Fruit fly (Drosophila melanogaster) whole organism, adult: ENCODE data around the gene Exo70.

Experiments
- CG11617 ChIP-seq: fragments of 200-800 bp; sonication (Bioruptor generic); optimal IDR thresholded peaks from 2 replicates; lab custom pipeline; 2017; ENCODE audit warnings: mild to moderate bottlenecking, missing biosample characterization, missing genetic modification reagents, missing genetic modification characterization
- CG12768 ChIP-seq: fragments of 200-800 bp; sonication (Bioruptor generic); optimal IDR thresholded peaks from 2 replicates; lab custom pipeline; 2017; ENCODE audit warnings: missing biosample characterization, missing genetic modification characterization, mild to moderate bottlenecking, moderate library complexity, missing genetic modification reagents
- CG14711 ChIP-seq: fragments of 200-800 bp; sonication (Bioruptor generic); optimal IDR thresholded peaks from 2 replicates; lab custom pipeline; 2018; ENCODE audit warnings: missing biosample characterization, mild to moderate bottlenecking, missing genetic modification characterization, moderate library complexity
- CG1620 ChIP-seq: fragments of 200-800 bp; sonication (Bioruptor generic); optimal IDR thresholded peaks from 2 replicates; lab custom pipeline; 2016; ENCODE audit warnings: missing biosample characterization, missing genetic modification characterization
- CG33017 ChIP-seq: fragments of 200-800 bp; sonication (Bioruptor generic); optimal IDR thresholded peaks from 2 replicates; lab custom pipeline; 2018; ENCODE audit warnings: missing biosample characterization, mild to moderate bottlenecking, missing genetic modification characterization, moderate library complexity
- CG5204 ChIP-seq: fragments of 200-800 bp; sonication (Bioruptor generic); optimal IDR thresholded peaks from 2 replicates; lab custom pipeline; 2016; ENCODE audit warnings: missing biosample characterization, missing genetic modification characterization
- CG7045 ChIP-seq: fragments of 200-800 bp; sonication (Bioruptor generic); optimal IDR thresholded peaks from 2 replicates; lab custom pipeline; 2017; ENCODE audit warnings: missing biosample characterization, mild to moderate bottlenecking, missing genetic modification characterization
- CG7101 ChIP-seq: fragments of 200-800 bp; sonication (Bioruptor generic); optimal IDR thresholded peaks from 2 replicates; lab custom pipeline; 2018; ENCODE audit warnings: missing biosample characterization, mild to moderate bottlenecking, missing genetic modification characterization, moderate library complexity
- Clk ChIP-seq: fragments of 200-800 bp; sonication (Bioruptor generic); optimal IDR thresholded peaks from 2 replicates; lab custom pipeline; 2017; ENCODE audit warnings: missing biosample characterization, missing genetic modification characterization
- Crg-1 ChIP-seq: fragments of 200-800 bp; sonication (Bioruptor generic); optimal IDR thresholded peaks from 2 replicates; lab custom pipeline; 2016; ENCODE audit warnings: missing biosample characterization, missing genetic modification characterization
- Hr96 ChIP-seq: fragments of 200-800 bp; sonication (Bioruptor generic); optimal IDR thresholded peaks from 2 replicates; lab custom pipeline; 2016; ENCODE audit warnings: missing biosample characterization, missing genetic modification characterization
- Mnt ChIP-seq: fragments of 200-800 bp; sonication (Bioruptor generic); optimal IDR thresholded peaks from 2 replicates; lab custom pipeline; 2016; ENCODE audit warnings: missing biosample characterization, mild to moderate bottlenecking, missing genetic modification characterization
- bab1 ChIP-seq: fragments of 200-800 bp; sonication (Bioruptor generic); optimal IDR thresholded peaks from 3 replicates; lab custom pipeline; 2019; ENCODE audit warnings: missing biosample characterization, mild to moderate bottlenecking, missing genetic modification characterization, moderate library complexity
- cic ChIP-seq: fragments of 200-800 bp; sonication (Bioruptor generic); optimal IDR thresholded peaks from 2 replicates; lab custom pipeline; 2017; ENCODE audit warnings: missing biosample characterization, mild to moderate bottlenecking, missing genetic modification characterization, moderate library complexity
- cnc ChIP-seq, 2 experiments: fragments of >200 bp; optimal IDR thresholded peaks; 2 replicates each; lab custom pipeline; 2017
- kay ChIP-seq: fragments of 200-800 bp; sonication (Bioruptor generic); peaks from one replicate; lab custom pipeline; 2016; ENCODE audit warnings: missing biosample characterization, missing genetic modification characterization, borderline replicate concordance
- ovo ChIP-seq: fragments of 200-800 bp; sonication (Bioruptor generic); optimal IDR thresholded peaks from 2 replicates; lab custom pipeline; 2016; ENCODE audit warnings: missing biosample characterization, missing genetic modification characterization
- pad ChIP-seq: fragments of 200-800 bp; sonication (Bioruptor generic); optimal IDR thresholded peaks from 3 replicates; lab custom pipeline; 2017; ENCODE audit warnings: missing biosample characterization, missing genetic modification characterization, mild to moderate bottlenecking, moderate library complexity, missing genetic modification reagents
- tj ChIP-seq: fragments of 200-800 bp; sonication (Bioruptor generic); optimal IDR thresholded peaks from 3 replicates; lab custom pipeline; 2017; ENCODE audit warnings: missing biosample characterization, mild to moderate bottlenecking, missing genetic modification characterization, moderate library complexity
- toe ChIP-seq: fragments of 200-800 bp; sonication (Bioruptor generic); optimal IDR thresholded peaks from 2 replicates; lab custom pipeline; 2016; ENCODE audit warnings: missing biosample characterization, missing genetic modification characterization

Exo70 gene

dm6 chr3L:8374107-8374506 is 37.5 kb upstream of the Exo70 start:
- no peak for TF ChIP-seq kay
- TF ChIP-seq CG12768: no peak
- TF ChIP-seq tj: no peak
- TF ChIP-seq ovo (GFP tag; lab: Kevin White, UChicago): no peak
- TF ChIP-seq Clk (GFP tag; lab: Kevin White, UChicago): no peak
- TF ChIP-seq CG33017 (tag; lab: Kevin White, UChicago): no peak
- no peak for TF ChIP-seq CG14711 (tag; lab: Kevin White, UChicago)

dm6 chr3L:8379161-8379560 is 32.5 kb upstream of the Exo70 start:
- TF ChIP-seq CG33017 (tag; lab: Kevin White, UChicago) (no peak), CG7101 (tag; lab: Kevin White, UChicago) (no peak), CG1620 (GFP tag; lab: Kevin White, UChicago) (no peak), Mnt (GFP tag; lab: Kevin White, UChicago) (no peak), ovo (GFP tag; lab: Kevin White, UChicago) (no peak), CG5204 (GFP tag; lab: Kevin White, UChicago) (no peak), cnc (optimal IDR thresholded peaks at IDR 0.05; lab: Kevin White, UChicago) (no peak), cic (GFP tag; lab: Kevin White, UChicago) (no peak), Clk (GFP tag; lab: Kevin White, UChicago) (no peak), CG14711 (tag; lab: Kevin White, UChicago) (no peak), CG12768 (no peak), pad (GFP tag; lab: Kevin White, UChicago) (no peak), CG11617 (GFP tag; lab: Kevin White, UChicago) (no peak), CG7045 (no peak)

dm6 chr3L:8383968-8384367 is 27.7 kb upstream of the Exo70 start:
- TF ChIP-seq CG14711 (tag; lab: Kevin White, UChicago): no peak
- no peak for TF ChIP-seq cnc (optimal IDR thresholded peaks at IDR 0.05; lab: Kevin White, UChicago)
- TF ChIP-seq CG12768: no peak
- TF ChIP-seq CG7045: no peak
- TF ChIP-seq CG7101 (tag; lab: Kevin White, UChicago): no peak
- no peak for TF ChIP-seq Clk (GFP tag; lab: Kevin White, UChicago)
- no peak for TF ChIP-seq toe
- no peak for TF ChIP-seq Mnt (GFP tag; lab: Kevin White, UChicago)
- TF ChIP-seq CG11617 (GFP tag; lab: Kevin White, UChicago): no peak
- TF ChIP-seq CG33017 (tag; lab: Kevin White, UChicago): no peak
- TF ChIP-seq cic (GFP tag; lab: Kevin White, UChicago): no peak
- TF ChIP-seq tj: no peak

dm6 chr3L:8385055-8385454 is 26.6 kb upstream of the Exo70 start:
- TF ChIP-seq CG33017 (tag; lab: Kevin White, UChicago): no peak

dm6 chr3L:8391240-8391639 is 20.4 kb upstream of the Exo70 start, which contains the start of gene Jon66Ci:
TSS of gene Jon66Ci (plus strand) at chr3L:8391540.
- no peak for TF ChIP-seq cic (GFP tag; lab: Kevin White, UChicago)

dm6 chr3L:8393549-8393948 is 18.1 kb upstream of the Exo70 start, which contains the start of gene Jon66Cii:
TSS of gene Jon66Cii (minus strand) at chr3L:8393649.
- TF ChIP-seq bab1 (GFP tag; lab: Kevin White, UChicago) (no peak), ovo (GFP tag; lab: Kevin White, UChicago) (no peak), CG12768 (no peak), cic (GFP tag; lab: Kevin White, UChicago) (no peak), Clk (GFP tag; lab: Kevin White, UChicago) (no peak), toe (no peak), pad (GFP tag; lab: Kevin White, UChicago) (no peak), CG7101 (tag; lab: Kevin White, UChicago) (no peak), CG33017 (tag; lab: Kevin White, UChicago) (no peak), CG11617 (GFP tag; lab: Kevin White, UChicago) (no peak), Hr96 (GFP tag; lab: Kevin White, UChicago) (no peak), CG5204 (GFP tag; lab: Kevin White, UChicago) (no peak), CG14711 (tag; lab: Kevin White, UChicago) (no peak), tj (no peak), Mnt (GFP tag; lab: Kevin White, UChicago) (no peak), CG7045 (no peak), Crg-1 (GFP tag; lab: Kevin White, UChicago) (no peak), kay (no peak), CG1620 (GFP tag; lab: Kevin White, UChicago) (no peak)

dm6 chr3L:8394132-8394531 is 17.5 kb upstream of the Exo70 start:
- TF ChIP-seq CG7101 (tag; lab: Kevin White, UChicago) (no peak), cnc (optimal IDR thresholded peaks at IDR 0.05; lab: Kevin White, UChicago) (no peak), kay (no peak), tj (no peak)

dm6 chr3L:8394944-8395343 is 16.7 kb upstream of the Exo70 start:
- TF ChIP-seq Mnt (GFP tag; lab: Kevin White, UChicago) (no peak), CG14711 (tag; lab: Kevin White, UChicago) (no peak), ovo (GFP tag; lab: Kevin White, UChicago) (no peak), Crg-1 (GFP tag; lab: Kevin White, UChicago) (no peak), CG12768 (no peak), CG7101 (tag; lab: Kevin White, UChicago) (no peak), bab1 (GFP tag; lab: Kevin White, UChicago) (no peak), kay (no peak), cic (GFP tag; lab: Kevin White, UChicago) (no peak), CG33017 (tag; lab: Kevin White, UChicago) (no peak), tj (no peak), CG1620 (GFP tag; lab: Kevin White, UChicago) (no peak), Clk (GFP tag; lab: Kevin White, UChicago) (no peak), cnc (optimal IDR thresholded peaks at IDR 0.05; lab: Kevin White, UChicago) (no peak), CG11617 (GFP tag; lab: Kevin White, UChicago) (no peak), Hr96 (GFP tag; lab: Kevin White, UChicago) (no peak), toe (no peak), pad (GFP tag; lab: Kevin White, UChicago) (no peak), CG7045 (no peak)
